Fruit fly (Drosophila melanogaster): ENCODE measurements around the gene CG7542.
A peak's percentile ranks its signal among the peaks of the same experiment; 100 is the strongest.

CG7542 gene

dm6 chr3L:17513893-17514616 is 35.6 kb upstream of the CG7542 start, which contains the start of the genes U4-U6-60K and CG7564 (continued):
- TF ChIP-seq pita (GFP tag; optimal IDR thresholded peaks at IDR 0.05) = no peak
- TF ChIP-seq hbn (GFP tag; IDR thresholded peaks at IDR 0.05; ENCODE audit: partially characterized antibody) = peak; percentile 87
- TF ChIP-seq caup (GFP tag; optimal IDR thresholded peaks at IDR 0.05; ENCODE audit: severe bottlenecking) = peak; percentile 57
- TF ChIP-seq CG4282 (GFP tag; optimal IDR thresholded peaks at IDR 0.05) = peak; percentile 8
- TF ChIP-seq CG1529 (GFP tag; optimal IDR thresholded peaks at IDR 0.05) = no peak
- peak; percentile 95 for TF ChIP-seq Ets65A (GFP tag)
- no peak for TF ChIP-seq HLHmδ (GFP tag; optimal IDR thresholded peaks at IDR 0.05)
- peak; percentile 38 for TF ChIP-seq Atf3 (GFP tag; optimal IDR thresholded peaks at IDR 0.05)
- peak; percentile 37 for TF ChIP-seq CG6683 (GFP tag; optimal IDR thresholded peaks at IDR 0.05)
- peak; percentile 14 for TF ChIP-seq CG3163 (GFP tag; optimal IDR thresholded peaks at IDR 0.05)
- TF ChIP-seq D (optimal IDR thresholded peaks at IDR 0.05) = peak; percentile 22
- TF ChIP-seq D (GFP tag; optimal IDR thresholded peaks at IDR 0.05) = peak; percentile 46
- no peak for TF ChIP-seq gsb (GFP tag; IDR thresholded peaks at IDR 0.05)
- no peak; the same call in 1 of the 2 replicates for TF ChIP-seq CG4360 (GFP tag; IDR thresholded peaks at IDR 0.05)
- no peak for TF ChIP-seq Hr39 (optimal IDR thresholded peaks at IDR 0.05)
- TF ChIP-seq esg (GFP tag; conservative IDR thresholded peaks at IDR 0.05) = peak; percentile 17; the same call in 1 of the 2 replicates
- TF ChIP-seq gro (GFP tag; optimal IDR thresholded peaks at IDR 0.05) = no peak
- TF ChIP-seq trem (tag; optimal IDR thresholded peaks at IDR 0.05) = peak; percentile 55
- peak; percentile 81 for TF ChIP-seq zfh2 (GFP tag; optimal IDR thresholded peaks at IDR 0.05)
- TF ChIP-seq CG2678 (tag; optimal IDR thresholded peaks at IDR 0.05) = peak; percentile 63
- peak in 1 of 2 experiments; percentile 40 for TF ChIP-seq crp (GFP tag; optimal IDR thresholded peaks at IDR 0.05)
- TF ChIP-seq cato (GFP tag; optimal IDR thresholded peaks at IDR 0.05; ENCODE audit: borderline replicate concordance) = peak; percentile 64
- TF ChIP-seq CG7372 (GFP tag; IDR thresholded peaks at IDR 0.05) = peak; percentile 44; the same call in 1 of the 2 replicates
- TF ChIP-seq CG9215 (GFP tag; IDR thresholded peaks at IDR 0.05) = peak; percentile 71
- no peak for TF ChIP-seq pb (GFP tag; optimal IDR thresholded peaks at IDR 0.05)
- TF ChIP-seq phol (tag; optimal IDR thresholded peaks at IDR 0.05) = peak; percentile 79
- no peak for TF ChIP-seq pros (GFP tag; optimal IDR thresholded peaks at IDR 0.05)
- no peak for TF ChIP-seq dmrt99B (tag; optimal IDR thresholded peaks at IDR 0.05)
- no peak for TF ChIP-seq sim (GFP tag; IDR thresholded peaks at IDR 0.05)
- TF ChIP-seq CG5953 (GFP tag; IDR thresholded peaks at IDR 0.05) = no peak
- peak; percentile 16 for TF ChIP-seq psq (GFP tag; optimal IDR thresholded peaks at IDR 0.05)
- peak; percentile 68; the same call in 1 of the 3 replicates for TF ChIP-seq dysf (GFP tag; IDR thresholded peaks at IDR 0.05)
- no peak for TF ChIP-seq E2f1 (GFP tag; IDR thresholded peaks at IDR 0.05)
- TF ChIP-seq gem (tag; optimal IDR thresholded peaks at IDR 0.05) = no peak
- no peak for TF ChIP-seq repo (GFP tag; optimal IDR thresholded peaks at IDR 0.05)
- TF ChIP-seq CG34422 (GFP tag; IDR thresholded peaks at IDR 0.05) = peak; percentile 33; the same call in 1 of the 3 replicates
- no peak for TF ChIP-seq MTF-1 (GFP tag; optimal IDR thresholded peaks at IDR 0.05; ENCODE audit: borderline replicate concordance)
- peak; percentile 89 for TF ChIP-seq unc-4 (GFP tag; IDR thresholded peaks at IDR 0.05; ENCODE audit: partially characterized antibody)
- peak; percentile 38 for TF ChIP-seq tx (GFP tag; optimal IDR thresholded peaks at IDR 0.05)
- no peak for TF ChIP-seq ac (GFP tag; optimal IDR thresholded peaks at IDR 0.05)
- no peak for TF ChIP-seq tap (tag; optimal IDR thresholded peaks at IDR 0.05)
- peak; percentile 32 for TF ChIP-seq D19B (GFP tag; optimal IDR thresholded peaks at IDR 0.05)
- peak; percentile 43 for TF ChIP-seq az2 (GFP tag; optimal IDR thresholded peaks at IDR 0.05)
- TF ChIP-seq zf30C (GFP tag; optimal IDR thresholded peaks at IDR 0.05) = no peak
- peak; percentile 63 for TF ChIP-seq CG9817 (tag; optimal IDR thresholded peaks at IDR 0.05)
- TF ChIP-seq MBD-R2 (GFP tag; IDR thresholded peaks at IDR 0.05) = 0 out of 2 replicates have a peak, but pooled peaks have one; percentile 27
- peak; percentile 63 for TF ChIP-seq Abd-B (GFP tag; optimal IDR thresholded peaks at IDR 0.05)
- TF ChIP-seq knrl (GFP tag; IDR thresholded peaks at IDR 0.05; ENCODE audit: partially characterized antibody) = peak; percentile 99
- TF ChIP-seq CG16813 (GFP tag; IDR thresholded peaks at IDR 0.05; ENCODE audit: partially characterized antibody) = peak; percentile 99

Measured in whole organism, embryonic.